Fruit fly (Drosophila melanogaster): Measurements from ENCODE around the gene Top2.

The Top2 gene

DNA sequence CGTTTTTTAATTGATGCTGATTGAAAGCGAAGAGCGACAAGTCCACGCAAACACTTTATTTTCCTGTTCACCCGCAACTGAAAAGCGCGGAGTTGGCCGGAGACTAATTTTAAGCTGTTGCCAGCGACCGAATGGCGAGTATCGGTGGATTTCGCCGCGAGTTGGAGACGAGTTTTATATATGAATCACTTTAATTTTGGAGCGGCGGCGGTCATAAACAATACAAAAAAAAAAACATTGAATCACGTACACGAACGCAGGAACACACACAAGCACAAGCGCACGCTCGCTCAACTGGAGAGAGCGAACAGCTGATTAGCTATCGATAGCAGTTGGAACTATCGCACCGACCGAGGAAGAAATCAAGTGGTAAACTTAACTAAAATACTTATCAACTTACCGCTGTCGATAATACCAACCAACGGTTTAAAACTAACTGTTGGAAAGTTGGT, 26.9 kb downstream of the Top2 start, which contains the start of gene Pax (continued):
- TF ChIP-seq z (GFP tag; IDR thresholded peaks at IDR 0.05) (no peak), bsh (GFP tag; optimal IDR thresholded peaks at IDR 0.05) (no peak), Rx (GFP tag; IDR thresholded peaks at IDR 0.05) (no peak), B-H2 (GFP tag; optimal IDR thresholded peaks at IDR 0.05) (no peak), CG18619 (GFP tag; optimal IDR thresholded peaks at IDR 0.05) (no peak), pzg (GFP tag; optimal IDR thresholded peaks at IDR 0.05) (peak; percentile 95), Abd-B (GFP tag; optimal IDR thresholded peaks at IDR 0.05) (no peak), CG16813 (GFP tag; IDR thresholded peaks at IDR 0.05; ENCODE audit: partially characterized antibody) (peak; percentile 90), CG33557 (GFP tag; optimal IDR thresholded peaks at IDR 0.05) (no peak), Lhr (GFP tag; optimal IDR thresholded peaks at IDR 0.05) (peak; percentile 18), HLH3B (GFP tag; IDR thresholded peaks at IDR 0.05) (no peak), ham (GFP tag; IDR thresholded peaks at IDR 0.05) (no peak), CoRest (tag; optimal IDR thresholded peaks at IDR 0.05) (no peak), D19B (GFP tag; optimal IDR thresholded peaks at IDR 0.05) (no peak), Hsf (GFP tag; optimal IDR thresholded peaks at IDR 0.05) (no peak), CG6791 (GFP tag; IDR thresholded peaks at IDR 0.05; ENCODE audit: partially characterized antibody) (peak; percentile 95), wek (GFP tag; optimal IDR thresholded peaks at IDR 0.05) (no peak), so (GFP tag; IDR thresholded peaks at IDR 0.05) (no peak), CG12391 (tag; optimal IDR thresholded peaks at IDR 0.05) (no peak), CG17361 (GFP tag; IDR thresholded peaks at IDR 0.05) (no peak), Dfd (GFP tag; optimal IDR thresholded peaks at IDR 0.05) (no peak), CG11247 (GFP tag; IDR thresholded peaks at IDR 0.05) (no peak), pita (GFP tag; optimal IDR thresholded peaks at IDR 0.05) (peak; percentile 29), Blimp-1 (GFP tag; optimal IDR thresholded peaks at IDR 0.05) (no peak), Ravus (GFP tag; IDR thresholded peaks at IDR 0.05) (no peak), C15 (GFP tag; IDR thresholded peaks at IDR 0.05) (no peak), nerfin-2 (GFP tag; IDR thresholded peaks at IDR 0.05; ENCODE audit: partially characterized antibody) (peak; percentile 96), Pdp1 (GFP tag; optimal IDR thresholded peaks at IDR 0.05) (no peak), lov (optimal IDR thresholded peaks at IDR 0.05) (no peak), lov (GFP tag; IDR thresholded peaks at IDR 0.05) (no peak), nmo (GFP tag; optimal IDR thresholded peaks at IDR 0.05) (peak; percentile 7), CG4424 (GFP tag; optimal IDR thresholded peaks at IDR 0.05) (no peak), sug (tag; optimal IDR thresholded peaks at IDR 0.05) (no peak), CG9609 (GFP tag; optimal IDR thresholded peaks at IDR 0.05) (no peak), onecut (GFP tag; IDR thresholded peaks at IDR 0.05) (no peak), Myb (GFP tag; optimal IDR thresholded peaks at IDR 0.05) (peak; percentile 96), CG13624 (GFP tag; optimal IDR thresholded peaks at IDR 0.05) (no peak), NfI (GFP tag; optimal IDR thresholded peaks at IDR 0.05) (no peak), emc (GFP tag; optimal IDR thresholded peaks at IDR 0.05) (no peak), Sox100B (GFP tag; optimal IDR thresholded peaks at IDR 0.05) (no peak), abd-A (tag; optimal IDR thresholded peaks at IDR 0.05) (peak; percentile 84), CG3065 (GFP tag; optimal IDR thresholded peaks at IDR 0.05) (no peak), CG30431 (GFP tag; optimal IDR thresholded peaks at IDR 0.05) (no peak), ap (GFP tag; IDR thresholded peaks at IDR 0.05) (no peak), Dref (GFP tag; IDR thresholded peaks at IDR 0.05) (peak; percentile 92), ind (GFP tag; optimal IDR thresholded peaks at IDR 0.05) (no peak), CG10543 (GFP tag; optimal IDR thresholded peaks at IDR 0.05) (peak; percentile 46), HHEX (GFP tag; optimal IDR thresholded peaks at IDR 0.05) (no peak), pros (GFP tag; optimal IDR thresholded peaks at IDR 0.05) (peak; percentile 19), repo (GFP tag; optimal IDR thresholded peaks at IDR 0.05) (no peak), gem (tag; optimal IDR thresholded peaks at IDR 0.05) (no peak)

Data from whole organism, embryonic.